Worm (Caenorhabditis elegans) whole organism, L3 larva: ENCODE data around the gene srz-5.

Source experiments
- R02D3.7 ChIP-seq: fragments of 150-350 bp; optimal IDR thresholded peaks from 2 replicates; lab custom pipeline; 2014; ENCODE audit warnings: missing biosample characterization, missing genetic modification characterization
- ZK546.5 ChIP-seq: sonication (generic microtip); optimal IDR thresholded peaks from 2 replicates; lab custom pipeline; 2017; ENCODE audit warnings: missing biosample characterization, missing genetic modification characterization
- aly-2 ChIP-seq: fragments of 150-350 bp; optimal IDR thresholded peaks from 2 replicates; lab custom pipeline; 2014; ENCODE audit warnings: missing biosample characterization, missing genetic modification characterization
- ama-1 ChIP-seq: fragments of 150-350 bp; optimal IDR thresholded peaks from 2 replicates; lab custom pipeline; 2018
- ceh-16 ChIP-seq: sonication (generic microtip); optimal IDR thresholded peaks from 2 replicates; lab custom pipeline; 2017; ENCODE audit warnings: missing biosample characterization, missing genetic modification characterization
- ceh-28 ChIP-seq: fragments of 150-350 bp; optimal IDR thresholded peaks from 2 replicates; lab custom pipeline; 2014; ENCODE audit warnings: missing biosample characterization, missing genetic modification reagents, missing genetic modification characterization
- ceh-82 ChIP-seq: fragments of 150-350 bp; optimal IDR thresholded peaks from 2 replicates; lab custom pipeline; 2014; ENCODE audit warnings: missing biosample characterization, missing genetic modification characterization
- ceh-9 ChIP-seq: sonication (generic microtip); optimal IDR thresholded peaks from 2 replicates; lab custom pipeline; 2018; ENCODE audit warnings: missing biosample characterization, missing genetic modification characterization
- daf-12 ChIP-seq: fragments of 150-350 bp; optimal IDR thresholded peaks from 2 replicates; lab custom pipeline; 2014; ENCODE audit warnings: missing biosample characterization, missing genetic modification reagents, missing genetic modification characterization
- egl-27 ChIP-seq: sonication (generic microtip); optimal IDR thresholded peaks from 4 replicates; lab custom pipeline; 2017; ENCODE audit warnings: missing biosample characterization, missing genetic modification reagents, missing genetic modification characterization
- egl-5 ChIP-seq: fragments of 150-350 bp; optimal IDR thresholded peaks from 2 replicates; lab custom pipeline; 2017; ENCODE audit warnings: missing biosample characterization, missing genetic modification reagents, missing genetic modification characterization, inconsistent platforms
- elt-1 ChIP-seq: fragments of 150-350 bp; optimal IDR thresholded peaks from 2 replicates; lab custom pipeline; 2014; ENCODE audit warnings: missing biosample characterization, missing genetic modification characterization
- elt-2 ChIP-seq: sonication (generic microtip); optimal IDR thresholded peaks from 2 replicates; lab custom pipeline; 2016; ENCODE audit warnings: missing genetic modification reagents, mild to moderate bottlenecking, missing genetic modification characterization, missing compliant biosample characterization
- elt-3 ChIP-seq, 3 experiments: fragments of 150-350 bp in 1 of 3; sonication (generic microtip) in 2 of 3; optimal IDR thresholded peaks; 2 replicates in 2 of 3; 4 replicates in 1 of 3; lab custom pipeline; 2014 to 2017; ENCODE audit warnings: missing biosample characterization in 3 of 3, missing genetic modification characterization in 3 of 3
- eor-1 ChIP-seq, 2 experiments: fragments of 150-350 bp; optimal IDR thresholded peaks; 2 replicates each; lab custom pipeline; 2014 to 2018; ENCODE audit warnings: missing biosample characterization in 2 of 2, missing genetic modification characterization in 2 of 2
- fkh-10 ChIP-seq: sonication (generic microtip); optimal IDR thresholded peaks from 2 replicates; lab custom pipeline; 2017; ENCODE audit warnings: missing biosample characterization, missing genetic modification reagents, missing genetic modification characterization
- fkh-2 ChIP-seq: fragments of 150-350 bp; optimal IDR thresholded peaks from 2 replicates; lab custom pipeline; 2014; ENCODE audit warnings: missing biosample characterization, missing genetic modification reagents, missing genetic modification characterization
- fos-1 ChIP-seq: fragments of 150-350 bp; optimal IDR thresholded peaks from 2 replicates; lab custom pipeline; 2014; ENCODE audit warnings: missing biosample characterization, missing genetic modification characterization
- hmg-11 ChIP-seq: sonication (generic microtip); optimal IDR thresholded peaks from 2 replicates; lab custom pipeline; 2016; ENCODE audit warnings: missing genetic modification characterization, missing compliant biosample characterization
- jun-1 ChIP-seq: fragments of 150-350 bp; optimal IDR thresholded peaks from 2 replicates; lab custom pipeline; 2014; ENCODE audit warnings: missing biosample characterization, missing genetic modification reagents, missing genetic modification characterization
- lin-15B ChIP-seq: fragments of 150-350 bp; optimal IDR thresholded peaks from 2 replicates; lab custom pipeline; 2014; ENCODE audit warnings: missing biosample characterization, missing genetic modification characterization
- lin-39 ChIP-seq: fragments of 150-350 bp; optimal IDR thresholded peaks from 2 replicates; lab custom pipeline; 2018; ENCODE audit warnings: missing biosample characterization, missing genetic modification reagents, missing genetic modification characterization
- lsy-12 ChIP-seq: sonication (generic microtip); optimal IDR thresholded peaks from 2 replicates; lab custom pipeline; 2016; ENCODE audit warnings: mild to moderate bottlenecking, missing genetic modification characterization, missing compliant biosample characterization
- mdl-1 ChIP-seq: fragments of 150-350 bp; optimal IDR thresholded peaks from 2 replicates; lab custom pipeline; 2014; ENCODE audit warnings: missing biosample characterization, missing genetic modification characterization
- mml-1 ChIP-seq: fragments of 150-350 bp; sonication (generic microtip); optimal IDR thresholded peaks from 3 replicates; lab custom pipeline; 2014; ENCODE audit warnings: missing biosample characterization, missing genetic modification characterization
- nfya-1 ChIP-seq: sonication (generic microtip); optimal IDR thresholded peaks from 2 replicates; lab custom pipeline; 2017; ENCODE audit warnings: missing genetic modification characterization, mild to moderate bottlenecking, missing compliant biosample characterization, antibody characterized with exemption, moderate library complexity; ENCODE audit not compliant: insufficient read depth
- nhr-11 ChIP-seq: fragments of 150-350 bp; optimal IDR thresholded peaks from 2 replicates; lab custom pipeline; 2014; ENCODE audit warnings: missing biosample characterization, missing genetic modification characterization
- nhr-12 ChIP-seq: fragments of 150-350 bp; optimal IDR thresholded peaks from 2 replicates; lab custom pipeline; 2014; ENCODE audit warnings: missing biosample characterization, missing genetic modification characterization
- nhr-23 ChIP-seq: fragments of 150-350 bp; optimal IDR thresholded peaks from 2 replicates; lab custom pipeline; 2014; ENCODE audit warnings: missing biosample characterization, missing genetic modification reagents, missing genetic modification characterization
- nhr-237 ChIP-seq: fragments of 150-350 bp; optimal IDR thresholded peaks from 2 replicates; lab custom pipeline; 2014; ENCODE audit warnings: missing biosample characterization, missing genetic modification characterization
- nhr-25 ChIP-seq: sonication (generic microtip); optimal IDR thresholded peaks from 2 replicates; lab custom pipeline; 2017; ENCODE audit warnings: missing biosample characterization, missing genetic modification characterization
- nhr-28 ChIP-seq: fragments of 150-350 bp; optimal IDR thresholded peaks from 2 replicates; lab custom pipeline; 2014; ENCODE audit warnings: missing biosample characterization, missing genetic modification characterization
- nhr-43 ChIP-seq: sonication (generic microtip); optimal IDR thresholded peaks from 2 replicates; lab custom pipeline; 2016; ENCODE audit warnings: mild to moderate bottlenecking, missing genetic modification characterization, missing compliant biosample characterization; ENCODE audit not compliant: poor library complexity, severe bottlenecking
- nhr-67 ChIP-seq: fragments of 150-350 bp; optimal IDR thresholded peaks from 2 replicates; lab custom pipeline; 2014; ENCODE audit warnings: missing biosample characterization, missing genetic modification characterization
- nhr-76 ChIP-seq: fragments of 150-350 bp; sonication (generic microtip); optimal IDR thresholded peaks from 5 replicates; lab custom pipeline; 2014; ENCODE audit warnings: missing biosample characterization, missing genetic modification characterization
- nhr-77 ChIP-seq: fragments of 150-350 bp; optimal IDR thresholded peaks from 2 replicates; lab custom pipeline; 2014; ENCODE audit warnings: missing biosample characterization, missing genetic modification characterization
- pha-4 ChIP-seq: fragments of 150-350 bp; optimal IDR thresholded peaks from 2 replicates; lab custom pipeline; 2014; ENCODE audit warnings: missing biosample characterization, missing genetic modification reagents, missing genetic modification characterization
- pqm-1 ChIP-seq: fragments of 150-350 bp; optimal IDR thresholded peaks from 2 replicates; lab custom pipeline; 2017; ENCODE audit warnings: missing biosample characterization, missing genetic modification characterization, inconsistent platforms
- sea-2 ChIP-seq: fragments of 150-350 bp; sonication (generic microtip); optimal IDR thresholded peaks from 4 replicates; lab custom pipeline; 2014; ENCODE audit warnings: missing biosample characterization, missing genetic modification reagents, missing genetic modification characterization
- skn-1 ChIP-seq: fragments of 150-350 bp; optimal IDR thresholded peaks from 2 replicates; lab custom pipeline; 2014; ENCODE audit warnings: missing biosample characterization, missing genetic modification characterization
- snpc-4 ChIP-seq: fragments of 150-350 bp; optimal IDR thresholded peaks from 2 replicates; lab custom pipeline; 2014; ENCODE audit warnings: missing biosample characterization, missing genetic modification characterization
- tbx-2 ChIP-seq: sonication (generic microtip); optimal IDR thresholded peaks from 2 replicates; lab custom pipeline; 2016; ENCODE audit warnings: mild to moderate bottlenecking, missing genetic modification characterization, missing compliant biosample characterization
- unc-39 ChIP-seq: sonication (generic microtip); optimal IDR thresholded peaks from 4 replicates; lab custom pipeline; 2017; ENCODE audit warnings: missing biosample characterization, missing genetic modification characterization
- unc-62 ChIP-seq: fragments of 150-350 bp; sonication (generic microtip); optimal IDR thresholded peaks from 4 replicates; lab custom pipeline; 2014; ENCODE audit warnings: missing biosample characterization, missing genetic modification reagents, missing genetic modification characterization
- zag-1 ChIP-seq: fragments of 150-350 bp; optimal IDR thresholded peaks from 2 replicates; lab custom pipeline; 2014; ENCODE audit warnings: missing biosample characterization, missing genetic modification characterization
- ztf-11 ChIP-seq: fragments of 150-350 bp; optimal IDR thresholded peaks from 2 replicates; lab custom pipeline; 2014; ENCODE audit warnings: missing biosample characterization, missing genetic modification characterization
- ztf-4 ChIP-seq: fragments of 150-350 bp; optimal IDR thresholded peaks from 2 replicates; lab custom pipeline; 2014; ENCODE audit warnings: missing biosample characterization, missing genetic modification characterization

The srz-5 gene

ce11 chrII:3520988-3521850 is 6.7 kb upstream of the srz-5 start, which contains the start of gene W09G10.9:
W09G10.9 (plus strand) TSS chrII:3521800.
- TF ChIP-seq fkh-10 (GFP tag; lab: Kevin White, UChicago) (no peak), skn-1 (tag; lab: Kevin White, UChicago) (peak; percentile 27), lin-15B (tag; lab: Kevin White, UChicago) (peak; percentile 73), nhr-43 (tag; lab: Kevin White, UChicago) (peak; percentile 38), lsy-12 (peak; percentile 4), hmg-11 (tag; lab: Kevin White, UChicago) (peak; percentile 79), nhr-11 (no peak), elt-2 (tag; lab: Kevin White, UChicago) (peak; percentile 42), R02D3.7 (tag; lab: Kevin White, UChicago) (no peak), lin-39 (tag; lab: Kevin White, UChicago) (peak; percentile 31), pha-4 (peak; percentile 30), nhr-25 (tag; lab: Kevin White, UChicago) (peak; percentile 3), nhr-23 (tag; lab: Kevin White, UChicago) (peak; percentile 40), ama-1 (lab: Kevin White, UChicago) (no peak), nfya-1 (peak; percentile 45), snpc-4 (tag; lab: Kevin White, UChicago) (peak; percentile 25), pqm-1 (tag; lab: Kevin White, UChicago) (peak; percentile 8)
- TF ChIP-seq, all 47 proteins: peak for 13

ce11 chrII:3518961-3519544 is 4.5 kb upstream of the srz-5 start, which contains the start of gene clec-126:
clec-126 (plus strand) TSS chrII:3519494.
- TF ChIP-seq skn-1 (tag; lab: Kevin White, UChicago) (peak; percentile 21), aly-2 (tag; lab: Kevin White, UChicago) (no peak), fkh-2 (no peak), nhr-28 (tag; lab: Kevin White, UChicago) (no peak), pqm-1 (tag; lab: Kevin White, UChicago) (peak; percentile 21), hmg-11 (tag; lab: Kevin White, UChicago) (peak; percentile 71), nhr-237 (tag; lab: Kevin White, UChicago) (no peak), ztf-11 (no peak), egl-5 (tag; lab: Kevin White, UChicago) (peak; percentile 70), lsy-12 (peak; percentile 79), nhr-76 (tag; lab: Kevin White, UChicago) (no peak), ZK546.5 (tag; lab: Kevin White, UChicago) (no peak), zag-1 (tag; lab: Kevin White, UChicago) (no peak), ceh-9 (tag; lab: Kevin White, UChicago) (no peak), unc-39 (tag; lab: Kevin White, UChicago) (no peak), unc-62 (GFP tag; lab: Kevin White, UChicago) (no peak), nhr-23 (tag; lab: Kevin White, UChicago) (peak; percentile 45), nhr-12 (tag; lab: Kevin White, UChicago) (no peak), nhr-43 (tag; lab: Kevin White, UChicago) (peak; percentile 39), ceh-28 (tag; lab: Kevin White, UChicago) (peak; percentile 18), nhr-11 (no peak), pha-4 (peak; percentile 59), egl-27 (tag; lab: Kevin White, UChicago) (peak; percentile 72), elt-1 (tag; lab: Kevin White, UChicago) (no peak), mml-1 (tag; lab: Kevin White, UChicago) (no peak), mdl-1 (tag; lab: Kevin White, UChicago) (no peak), nhr-25 (tag; lab: Kevin White, UChicago) (peak; percentile 76), elt-2 (tag; lab: Kevin White, UChicago) (peak; percentile 78), ama-1 (lab: Kevin White, UChicago) (peak; percentile 55), ceh-82 (tag; lab: Kevin White, UChicago) (peak; percentile 19), ceh-16 (tag; lab: Kevin White, UChicago) (peak; percentile 61), lin-39 (tag; lab: Kevin White, UChicago) (peak; percentile 76), nhr-67 (tag; lab: Kevin White, UChicago) (no peak), nhr-77 (tag; lab: Kevin White, UChicago) (no peak), fos-1 (tag; lab: Kevin White, UChicago) (no peak), daf-12 (tag; lab: Kevin White, UChicago) (no peak), tbx-2 (peak; percentile 69), jun-1 (tag; lab: Kevin White, UChicago) (peak; percentile 58), snpc-4 (tag; lab: Kevin White, UChicago) (peak; percentile 29), elt-3 (tag; optimal IDR thresholded peaks at IDR 0.05; lab: Kevin White, UChicago) (peak in 1 of 3 experiments; percentile 10), fkh-10 (GFP tag; lab: Kevin White, UChicago) (no peak), sea-2 (no peak), ztf-4 (tag; lab: Kevin White, UChicago) (peak; percentile 49), lin-15B (tag; lab: Kevin White, UChicago) (peak; percentile 51), R02D3.7 (tag; lab: Kevin White, UChicago) (peak; percentile 17), eor-1 (tag; optimal IDR thresholded peaks at IDR 0.05; lab: Kevin White, UChicago) (no peak)
